Fruit fly (Drosophila melanogaster): ENCODE measurements around the gene CG7202.

The CG7202 gene

DNA sequence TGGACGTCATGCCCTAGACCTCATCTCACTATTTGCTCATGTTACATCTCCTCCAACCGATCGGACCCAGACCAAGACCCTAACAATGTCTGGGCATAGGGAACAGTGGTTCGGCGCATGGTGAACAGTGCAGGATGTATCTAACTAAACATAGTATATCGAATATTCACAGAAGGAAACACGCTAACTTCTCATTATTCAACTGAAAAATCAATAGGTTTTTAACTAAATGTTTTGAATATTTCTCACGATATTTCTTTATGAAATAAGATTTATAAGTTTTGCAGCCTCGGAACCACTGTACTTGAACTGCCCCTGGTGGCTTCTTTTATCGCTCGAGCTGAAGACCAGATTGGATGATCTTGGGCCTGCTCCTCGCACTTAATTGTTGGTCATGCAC is 39.0 kb downstream of the CG7202 start (continued):
- TF ChIP-seq Trl (optimal IDR thresholded peaks at IDR 0.05) = no peak
- TF ChIP-seq Trl (GFP tag; optimal IDR thresholded peaks at IDR 0.05) = peak; percentile 47
- no peak for TF ChIP-seq CG2889 (GFP tag; IDR thresholded peaks at IDR 0.05)
- peak; percentile 81 for TF ChIP-seq CG8765 (GFP tag; IDR thresholded peaks at IDR 0.05)
- peak; percentile 8 for TF ChIP-seq nom (GFP tag; optimal IDR thresholded peaks at IDR 0.05)
- TF ChIP-seq Opbp (GFP tag; IDR thresholded peaks at IDR 0.05; ENCODE audit: partially characterized antibody) = no peak
- TF ChIP-seq esg (GFP tag; conservative IDR thresholded peaks at IDR 0.05) = 0 out of 2 replicates have a peak, but pooled peaks have one; percentile 36
- TF ChIP-seq unc-4 (GFP tag; IDR thresholded peaks at IDR 0.05; ENCODE audit: partially characterized antibody) = no peak
- TF ChIP-seq CG3407 (GFP tag; optimal IDR thresholded peaks at IDR 0.05) = peak; percentile 66
- no peak for TF ChIP-seq Poxn (GFP tag; IDR thresholded peaks at IDR 0.05)
- TF ChIP-seq pita (GFP tag; optimal IDR thresholded peaks at IDR 0.05) = no peak
- no peak for TF ChIP-seq jigr1 (GFP tag; IDR thresholded peaks at IDR 0.05)
- no peak for TF ChIP-seq Hmr (GFP tag; optimal IDR thresholded peaks at IDR 0.05)
- TF ChIP-seq Xrp1 (GFP tag; IDR thresholded peaks at IDR 0.05) = peak; percentile 89
- TF ChIP-seq CG3726 (GFP tag; IDR thresholded peaks at IDR 0.05) = 0 out of 3 replicates have a peak, but pooled peaks have one; percentile 38
- no peak for TF ChIP-seq gcm2 (GFP tag; optimal IDR thresholded peaks at IDR 0.05)
- no peak for TF ChIP-seq CG18011 (GFP tag; optimal IDR thresholded peaks at IDR 0.05)
- TF ChIP-seq CG3163 (GFP tag; optimal IDR thresholded peaks at IDR 0.05) = no peak
- no peak; the same call in 1 of the 2 replicates for TF ChIP-seq stc (GFP tag; IDR thresholded peaks at IDR 0.05)
- TF ChIP-seq usp (GFP tag; optimal IDR thresholded peaks at IDR 0.05) = no peak
- TF ChIP-seq CG14710 (tag; optimal IDR thresholded peaks at IDR 0.05) = peak; percentile 74
- no peak for TF ChIP-seq CTCF (GFP tag; optimal IDR thresholded peaks at IDR 0.05)
- TF ChIP-seq klu (GFP tag; IDR thresholded peaks at IDR 0.05) = no peak
- no peak for TF ChIP-seq HmgZ (tag; optimal IDR thresholded peaks at IDR 0.05)
- TF ChIP-seq tap (tag; optimal IDR thresholded peaks at IDR 0.05) = peak; percentile 19
- TF ChIP-seq Ptx1 (GFP tag; IDR thresholded peaks at IDR 0.05) = peak; percentile 56
- TF ChIP-seq MESR4 (GFP tag; optimal IDR thresholded peaks at IDR 0.05) = no peak
- TF ChIP-seq ci (GFP tag; IDR thresholded peaks at IDR 0.05) = peak; percentile 45; the same call in 1 of the 3 replicates
- TF ChIP-seq ara (GFP tag; IDR thresholded peaks at IDR 0.05) = peak; percentile 74; the same call in 1 of the 2 replicates
- TF ChIP-seq sim (GFP tag; IDR thresholded peaks at IDR 0.05) = peak; percentile 66; the same call in 1 of the 2 replicates
- peak; percentile 6 for TF ChIP-seq pros (GFP tag; optimal IDR thresholded peaks at IDR 0.05)
- no peak for TF ChIP-seq CG4854 (GFP tag; optimal IDR thresholded peaks at IDR 0.05)
- no peak for TF ChIP-seq Dad (GFP tag; optimal IDR thresholded peaks at IDR 0.05)
- TF ChIP-seq CG16863 (GFP tag; optimal IDR thresholded peaks at IDR 0.05) = peak; percentile 54
- TF ChIP-seq gce (GFP tag; IDR thresholded peaks at IDR 0.05) = no peak
- TF ChIP-seq CG30431 (GFP tag; optimal IDR thresholded peaks at IDR 0.05) = peak; percentile 55
- TF ChIP-seq Hr51 (GFP tag; optimal IDR thresholded peaks at IDR 0.05) = no peak
- TF ChIP-seq CG14667 (GFP tag; IDR thresholded peaks at IDR 0.05) = peak; percentile 27; the same call in 1 of the 2 replicates
- TF ChIP-seq CG8290 (GFP tag; optimal IDR thresholded peaks at IDR 0.05) = no peak
- TF ChIP-seq CG8290 (tag; optimal IDR thresholded peaks at IDR 0.05) = no peak
- no peak for TF ChIP-seq Nf-YA (GFP tag; IDR thresholded peaks at IDR 0.05)
- no peak for TF ChIP-seq fu2 (GFP tag; optimal IDR thresholded peaks at IDR 0.05)
- no peak for TF ChIP-seq eve (GFP tag; optimal IDR thresholded peaks at IDR 0.05)
- peak; percentile 77 for TF ChIP-seq NC2β (GFP tag; optimal IDR thresholded peaks at IDR 0.05)
- peak; percentile 71 for TF ChIP-seq CG8388 (GFP tag; optimal IDR thresholded peaks at IDR 0.05)
- TF ChIP-seq dm (GFP tag; optimal IDR thresholded peaks at IDR 0.05) = peak; percentile 25
- no peak for TF ChIP-seq CG10321 (GFP tag; IDR thresholded peaks at IDR 0.05)
- TF ChIP-seq emc (GFP tag; optimal IDR thresholded peaks at IDR 0.05) = no peak
- no peak for TF ChIP-seq mam (GFP tag; optimal IDR thresholded peaks at IDR 0.05)
- TF ChIP-seq BtbVII (GFP tag; optimal IDR thresholded peaks at IDR 0.05) = no peak
- TF ChIP-seq lbe (GFP tag; optimal IDR thresholded peaks at IDR 0.05) = no peak
- peak; percentile 79 for TF ChIP-seq CG17829 (tag; optimal IDR thresholded peaks at IDR 0.05)
- no peak for TF ChIP-seq CG10543 (GFP tag; optimal IDR thresholded peaks at IDR 0.05)
